Fruit fly (Drosophila melanogaster): ENCODE results near the gene loco.

Gene loco

DNA sequence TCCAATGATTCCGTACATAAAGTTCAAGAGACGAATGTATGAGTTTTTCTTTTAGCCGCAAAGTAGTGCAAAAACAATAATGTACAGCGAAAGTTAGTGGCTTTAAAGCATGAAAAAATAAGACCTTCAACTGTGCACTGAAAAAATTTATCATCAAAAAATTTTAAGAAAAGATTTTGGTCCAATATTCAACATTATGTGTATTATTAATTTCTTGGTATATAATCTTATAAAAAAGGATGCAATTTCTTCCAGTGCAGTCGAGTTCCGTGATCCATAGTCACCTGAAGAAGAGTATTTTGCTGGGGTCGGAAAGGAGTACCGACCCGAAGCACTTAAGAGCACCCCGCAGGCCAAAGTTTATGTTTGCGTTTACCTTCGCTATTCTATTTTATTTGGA, 29.4 kb upstream of the loco start (continued):
- TF ChIP-seq CG13287 (GFP tag; IDR thresholded peaks at IDR 0.05; ENCODE audit: partially characterized antibody) (no peak), CG10274 (GFP tag; optimal IDR thresholded peaks at IDR 0.05) (no peak), NC2β (GFP tag; optimal IDR thresholded peaks at IDR 0.05) (no peak), gsb (GFP tag; IDR thresholded peaks at IDR 0.05) (no peak), CG10366 (GFP tag; IDR thresholded peaks at IDR 0.05) (peak; percentile 65), CG9215 (GFP tag; IDR thresholded peaks at IDR 0.05) (no peak), PHDP (tag; optimal IDR thresholded peaks at IDR 0.05) (peak; percentile 9), Asciz (GFP tag; optimal IDR thresholded peaks at IDR 0.05) (no peak), amos (GFP tag; IDR thresholded peaks at IDR 0.05; ENCODE audit: partially characterized antibody) (no peak), Atf6 (GFP tag; IDR thresholded peaks at IDR 0.05) (peak; percentile 59), CG3847 (GFP tag; IDR thresholded peaks at IDR 0.05) (peak; percentile 34; the same call in 1 of the 2 replicates), CG8765 (GFP tag; IDR thresholded peaks at IDR 0.05) (no peak), CG5953 (GFP tag; IDR thresholded peaks at IDR 0.05) (no peak), ttk (GFP tag; IDR thresholded peaks at IDR 0.05) (peak; percentile 54; the same call in 1 of the 2 replicates), sd (tag; optimal IDR thresholded peaks at IDR 0.05) (no peak), ATbp (GFP tag; optimal IDR thresholded peaks at IDR 0.05) (no peak), gem (tag; optimal IDR thresholded peaks at IDR 0.05) (peak; percentile 54), Sox102F (GFP tag; optimal IDR thresholded peaks at IDR 0.05) (peak; percentile 57), H2.0 (GFP tag; IDR thresholded peaks at IDR 0.05) (peak; percentile 65; the same call in 1 of the 2 replicates), prd (optimal IDR thresholded peaks at IDR 0.05) (no peak), prd (GFP tag; IDR thresholded peaks at IDR 0.05) (peak; percentile 61; the same call in 2 of the 3 replicates), CG12659 (GFP tag; optimal IDR thresholded peaks at IDR 0.05) (peak; percentile 11), Aef1 (GFP tag; IDR thresholded peaks at IDR 0.05) (peak; percentile 38; the same call in 2 of the 3 replicates), CG1602 (GFP tag; optimal IDR thresholded peaks at IDR 0.05) (peak; percentile 15), CG1024 (GFP tag; IDR thresholded peaks at IDR 0.05) (0 out of 2 replicates have a peak, but pooled peaks have one; percentile 31), unpg (GFP tag; optimal IDR thresholded peaks at IDR 0.05) (peak; percentile 3), gsb-n (tag; optimal IDR thresholded peaks at IDR 0.05) (no peak), CG17568 (GFP tag; optimal IDR thresholded peaks at IDR 0.05) (no peak), CG34422 (GFP tag; IDR thresholded peaks at IDR 0.05) (no peak; the same call in 2 of the 3 replicates), CG10147 (GFP tag; optimal IDR thresholded peaks at IDR 0.05) (no peak), Myb (GFP tag; optimal IDR thresholded peaks at IDR 0.05) (no peak), dysf (GFP tag; IDR thresholded peaks at IDR 0.05) (peak; percentile 33; the same call in 2 of the 3 replicates), CG2712 (tag; optimal IDR thresholded peaks at IDR 0.05) (peak; percentile 1), Side (GFP tag; optimal IDR thresholded peaks at IDR 0.05) (no peak), CG15011 (GFP tag; optimal IDR thresholded peaks at IDR 0.05) (no peak), aop (GFP tag; IDR thresholded peaks at IDR 0.05) (no peak), CG31224 (GFP tag; IDR thresholded peaks at IDR 0.05) (peak; percentile 6; the same call in 1 of the 2 replicates), B-H1 (GFP tag; IDR thresholded peaks at IDR 0.05) (peak; percentile 29; the same call in 1 of the 3 replicates), Camta (GFP tag; optimal IDR thresholded peaks at IDR 0.05) (no peak), lilli (GFP tag; optimal IDR thresholded peaks at IDR 0.05) (peak; percentile 19), Oaz (GFP tag; IDR thresholded peaks at IDR 0.05) (no peak; the same call in 1 of the 2 replicates), CG34376 (GFP tag; optimal IDR thresholded peaks at IDR 0.05) (no peak), gce (GFP tag; IDR thresholded peaks at IDR 0.05) (no peak), Oli (tag; optimal IDR thresholded peaks at IDR 0.05) (peak; percentile 20), CoRest (tag; optimal IDR thresholded peaks at IDR 0.05) (peak; percentile 23), dmrt11E (tag; optimal IDR thresholded peaks at IDR 0.05) (peak; percentile 31), CG32532 (GFP tag; IDR thresholded peaks at IDR 0.05) (no peak; the same call in 1 of the 2 replicates), h (optimal IDR thresholded peaks at IDR 0.05) (no peak), CG4707 (GFP tag; optimal IDR thresholded peaks at IDR 0.05) (no peak), Ada2b (GFP tag; IDR thresholded peaks at IDR 0.05) (no peak), vnd (GFP tag; IDR thresholded peaks at IDR 0.05; ENCODE audit: partially characterized antibody) (no peak)
